Worm (Caenorhabditis elegans) whole organism, mixed stage, embryonic: ENCODE data around the gene F12A10.1.

ENCODE experiments used
- bed-3 ChIP-seq: fragments of 200-800 bp; sonication (Bioruptor generic); optimal IDR thresholded peaks from 3 replicates; lab custom pipeline; 2018; ENCODE audit warnings: mild to moderate bottlenecking, missing genetic modification characterization, moderate library complexity, missing compliant biosample characterization
- blmp-1 ChIP-seq: fragments of 150-350 bp; optimal IDR thresholded peaks from 2 replicates; lab custom pipeline; 2014; ENCODE audit warnings: missing biosample characterization, missing genetic modification characterization
- ceh-83 ChIP-seq: fragments of 200-800 bp; sonication (Bioruptor generic); optimal IDR thresholded peaks from 2 replicates; lab custom pipeline; 2018; ENCODE audit warnings: mild to moderate bottlenecking, missing genetic modification characterization, missing compliant biosample characterization
- hlh-1 ChIP-seq: fragments of 150-350 bp; optimal IDR thresholded peaks from 2 replicates; lab custom pipeline; 2014; ENCODE audit warnings: missing biosample characterization, missing genetic modification reagents, missing genetic modification characterization
- nhr-12 ChIP-seq: fragments of 150-350 bp; optimal IDR thresholded peaks from 2 replicates; lab custom pipeline; 2014; ENCODE audit warnings: missing biosample characterization, missing genetic modification characterization
- nhr-2 ChIP-seq: fragments of 150-350 bp; optimal IDR thresholded peaks from 2 replicates; lab custom pipeline; 2014; ENCODE audit warnings: missing biosample characterization, missing genetic modification characterization
- nhr-28 ChIP-seq: fragments of 150-350 bp; optimal IDR thresholded peaks from 2 replicates; lab custom pipeline; 2014; ENCODE audit warnings: missing biosample characterization, missing genetic modification characterization
- pha-4 ChIP-seq: fragments of 150-350 bp; optimal IDR thresholded peaks from 2 replicates; lab custom pipeline; 2018; ENCODE audit warnings: missing biosample characterization, missing genetic modification reagents, missing genetic modification characterization
- sem-2 ChIP-seq: fragments of 200-800 bp; sonication (Bioruptor generic); optimal IDR thresholded peaks from 2 replicates; lab custom pipeline; 2018; ENCODE audit warnings: mild to moderate bottlenecking, missing genetic modification characterization, missing compliant biosample characterization
- snpc-4 ChIP-seq: fragments of 150-350 bp; optimal IDR thresholded peaks from 2 replicates; lab custom pipeline; 2014; ENCODE audit warnings: missing biosample characterization, missing genetic modification characterization
- sptf-1 ChIP-seq: sonication (generic microtip); optimal IDR thresholded peaks from 2 replicates; lab custom pipeline; 2017; ENCODE audit warnings: mild to moderate bottlenecking, missing genetic modification characterization, moderate library complexity, missing compliant biosample characterization
- ztf-11 ChIP-seq: fragments of 150-350 bp; optimal IDR thresholded peaks from 2 replicates; lab custom pipeline; 2014; ENCODE audit warnings: missing biosample characterization, missing genetic modification characterization

ce11 chrII:5500986-5501657 lies 4.8 kb downstream of the F12A10.1 start, which contains the start of gene F12A10.8:
- TF ChIP-seq snpc-4 (tag; lab: Kevin White, UChicago), result no peak
- TF ChIP-seq pha-4 (tag; lab: Kevin White, UChicago), result no peak
- TF ChIP-seq hlh-1 (tag; lab: Kevin White, UChicago), result no peak
- no peak for TF ChIP-seq nhr-12 (tag; lab: Kevin White, UChicago)
- TF ChIP-seq blmp-1 (tag; lab: Kevin White, UChicago), result no peak
- no peak for TF ChIP-seq nhr-2 (tag; lab: Kevin White, UChicago)
- TF ChIP-seq sptf-1 (tag; lab: Kevin White, UChicago), result no peak
- no peak for TF ChIP-seq ztf-11
- no peak for TF ChIP-seq sem-2 (GFP tag; lab: Kevin White, UChicago)
- TF ChIP-seq nhr-28 (tag; lab: Kevin White, UChicago), result no peak
- no peak for TF ChIP-seq bed-3
- TF ChIP-seq ceh-83 (GFP tag; lab: Kevin White, UChicago), result no peak
